Worm (Caenorhabditis elegans) whole organism, L4 larva: ENCODE measurements around the gene sfxn-1.4.

Experiments used
- D1046.2 ChIP-seq: fragments of 200-800 bp; sonication (Bioruptor generic); IDR thresholded peaks from 2 replicates; pipeline ENCODE4 v1.3.6; 2022; ENCODE audit warnings: missing genetic modification characterization, missing compliant biosample characterization
- F10B5.3 ChIP-seq: sonication (generic microtip); optimal IDR thresholded peaks from 2 replicates; lab custom pipeline; 2016; ENCODE audit warnings: mild to moderate bottlenecking, missing genetic modification characterization, missing compliant biosample characterization
- F26F4.8 ChIP-seq: fragments of 200-800 bp; sonication (Bioruptor generic); conservative IDR thresholded peaks from 2 replicates; pipeline ENCODE4 v1.3.6; 2022; ENCODE audit warnings: missing genetic modification characterization, missing compliant biosample characterization
- T26A8.4 ChIP-seq: fragments of 200-800 bp; sonication (Bioruptor generic); IDR thresholded peaks from 2 replicates; pipeline ENCODE4 v1.3.6; 2022; ENCODE audit warnings: missing genetic modification characterization, missing compliant biosample characterization
- Y75B8A.6 ChIP-seq: fragments of 200-800 bp; sonication (Bioruptor generic); IDR thresholded peaks from 2 replicates; pipeline ENCODE4 v1.3.6; 2022; ENCODE audit warnings: missing genetic modification reagents, missing genetic modification characterization, missing compliant biosample characterization
- ZK337.2 ChIP-seq: fragments of 200-800 bp; sonication (Bioruptor generic); IDR thresholded peaks from 2 replicates; pipeline ENCODE4 v1.3.6; 2022; ENCODE audit warnings: missing genetic modification reagents, missing genetic modification characterization, missing compliant biosample characterization
- aha-1 ChIP-seq: fragments of 150-350 bp; peaks from one replicate; lab custom pipeline; 2014; ENCODE audit warnings: missing biosample characterization, missing genetic modification characterization
- attf-4 ChIP-seq: sonication (generic microtip); optimal IDR thresholded peaks from 3 replicates; lab custom pipeline; 2017; ENCODE audit warnings: missing biosample characterization, missing genetic modification characterization
- ceh-62 ChIP-seq: sonication (generic microtip); optimal IDR thresholded peaks from 2 replicates; lab custom pipeline; 2017; ENCODE audit warnings: missing biosample characterization, missing genetic modification characterization
- daf-19 ChIP-seq: fragments of 200-800 bp; sonication (Bioruptor generic); conservative IDR thresholded peaks from 2 replicates; pipeline ENCODE4 v1.3.6; 2022; ENCODE audit warnings: missing genetic modification characterization, missing compliant biosample characterization
- dve-1 ChIP-seq: sonication (generic microtip); optimal IDR thresholded peaks from 2 replicates; lab custom pipeline; 2017; ENCODE audit warnings: antibody characterized with exemption, mild to moderate bottlenecking, missing genetic modification characterization, missing compliant biosample characterization; ENCODE audit not compliant: insufficient read depth
- fkh-10 ChIP-seq: fragments of 150-350 bp; optimal IDR thresholded peaks from 2 replicates; lab custom pipeline; 2014; ENCODE audit warnings: missing biosample characterization, missing genetic modification reagents, missing genetic modification characterization
- gei-8 ChIP-seq: fragments of 200-800 bp; sonication (Bioruptor generic); optimal IDR thresholded peaks from 2 replicates; lab custom pipeline; 2018; ENCODE audit warnings: mild to moderate bottlenecking, missing genetic modification characterization, missing compliant biosample characterization
- hlh-11 ChIP-seq: fragments of 200-800 bp; sonication (Bioruptor generic); optimal IDR thresholded peaks from 2 replicates; lab custom pipeline; 2018; ENCODE audit warnings: mild to moderate bottlenecking, missing genetic modification characterization, missing compliant biosample characterization
- hlh-30 ChIP-seq: sonication (generic microtip); optimal IDR thresholded peaks from 2 replicates; lab custom pipeline; 2017; ENCODE audit warnings: antibody characterized with exemption, mild to moderate bottlenecking, missing genetic modification characterization, missing compliant biosample characterization; ENCODE audit not compliant: insufficient read depth
- lsy-2 ChIP-seq, 2 experiments: fragments of 150-350 bp in 1 of 2; sonication (generic microtip) in 1 of 2; optimal IDR thresholded peaks; 2 replicates each; lab custom pipeline; 2014 to 2017; ENCODE audit warnings: missing biosample characterization in 2 of 2, missing genetic modification characterization in 2 of 2
- madf-5 ChIP-seq, 2 experiments: fragments of 200-800 bp; sonication (Bioruptor generic); IDR thresholded peaks; 2 replicates each; pipeline ENCODE4 v1.3.6; 2022; ENCODE audit warnings: missing compliant biosample characterization in 2 of 2, missing genetic modification characterization in 2 of 2
- madf-9 ChIP-seq: fragments of 200-800 bp; sonication (Bioruptor generic); conservative IDR thresholded peaks from 2 replicates; pipeline ENCODE4 v1.3.6; 2022; ENCODE audit warnings: missing genetic modification reagents, missing genetic modification characterization, missing compliant biosample characterization
- mdl-1 ChIP-seq, 2 experiments: fragments of 150-350 bp in 1 of 2; sonication (generic microtip) in 1 of 2; optimal IDR thresholded peaks; 2 replicates each; lab custom pipeline; 2014 to 2017; ENCODE audit warnings: missing biosample characterization in 2 of 2, missing genetic modification characterization in 2 of 2
- mxl-2 ChIP-seq: fragments of 200-800 bp; sonication (Bioruptor generic); conservative IDR thresholded peaks from 2 replicates; pipeline ENCODE4 v1.3.6; 2022; ENCODE audit warnings: missing genetic modification reagents, missing genetic modification characterization, missing compliant biosample characterization
- mxl-3 ChIP-seq: fragments of 200-800 bp; sonication (Bioruptor generic); optimal IDR thresholded peaks from 2 replicates; lab custom pipeline; 2018; ENCODE audit warnings: mild to moderate bottlenecking, missing genetic modification characterization, missing compliant biosample characterization
- nhr-25 ChIP-seq: sonication (generic microtip); optimal IDR thresholded peaks from 2 replicates; lab custom pipeline; 2017; ENCODE audit warnings: missing genetic modification characterization, mild to moderate bottlenecking, missing compliant biosample characterization, antibody characterized with exemption, moderate library complexity, borderline replicate concordance; ENCODE audit not compliant: insufficient read depth
- nhr-28 ChIP-seq: fragments of 150-350 bp; optimal IDR thresholded peaks from 2 replicates; lab custom pipeline; 2014; ENCODE audit warnings: missing biosample characterization, missing genetic modification characterization
- nhr-48 ChIP-seq: sonication (generic microtip); optimal IDR thresholded peaks from 2 replicates; lab custom pipeline; 2016; ENCODE audit warnings: mild to moderate bottlenecking, missing genetic modification characterization, missing compliant biosample characterization
- nhr-77 ChIP-seq: fragments of 150-350 bp; optimal IDR thresholded peaks from 2 replicates; lab custom pipeline; 2014; ENCODE audit warnings: missing biosample characterization, missing genetic modification characterization
- pqm-1 ChIP-seq: sonication (generic microtip); optimal IDR thresholded peaks from 2 replicates; lab custom pipeline; 2017; ENCODE audit warnings: missing biosample characterization, missing genetic modification characterization
- set-16 ChIP-seq: fragments of 200-800 bp; sonication (Bioruptor generic); IDR thresholded peaks from 2 replicates; pipeline ENCODE4 v1.3.6; 2022; ENCODE audit warnings: missing genetic modification reagents, missing genetic modification characterization, missing compliant biosample characterization
- spr-1 ChIP-seq: sonication (generic microtip); optimal IDR thresholded peaks from 2 replicates; lab custom pipeline; 2016; ENCODE audit warnings: mild to moderate bottlenecking, missing genetic modification characterization, missing compliant biosample characterization
- spr-3 ChIP-seq: fragments of 200-800 bp; sonication (Bioruptor generic); optimal IDR thresholded peaks from 2 replicates; lab custom pipeline; 2018; ENCODE audit warnings: mild to moderate bottlenecking, missing genetic modification characterization, missing compliant biosample characterization
- tra-1 ChIP-seq: fragments of 200-800 bp; sonication (Bioruptor generic); IDR thresholded peaks from 2 replicates; pipeline ENCODE4 v1.3.6; 2022; ENCODE audit warnings: missing genetic modification reagents, missing genetic modification characterization, missing compliant biosample characterization
- unc-130 ChIP-seq: sonication (generic microtip); optimal IDR thresholded peaks from 2 replicates; lab custom pipeline; 2016; ENCODE audit warnings: missing genetic modification reagents, missing genetic modification characterization, missing compliant biosample characterization
- unc-62 ChIP-seq, 3 experiments: fragments of 150-350 bp in 1 of 3; sonication (generic microtip); optimal IDR thresholded peaks in 2 of 3; peaks in 1 of 3; 1 replicate in 1 of 3; 2 replicates in 2 of 3; lab custom pipeline; 2014 to 2017; ENCODE audit warnings: missing biosample characterization in 3 of 3, missing genetic modification characterization in 3 of 3, missing genetic modification reagents in 3 of 3, missing genotype in 1 of 3
- zag-1 ChIP-seq: fragments of 150-350 bp; optimal IDR thresholded peaks from 2 replicates; lab custom pipeline; 2014; ENCODE audit warnings: missing biosample characterization, missing genetic modification characterization
- zfp-2 ChIP-seq: sonication (generic microtip); optimal IDR thresholded peaks from 2 replicates; lab custom pipeline; 2016; ENCODE audit warnings: mild to moderate bottlenecking, missing genetic modification characterization, missing compliant biosample characterization
- zip-2 ChIP-seq: fragments of 150-350 bp; optimal IDR thresholded peaks from 2 replicates; lab custom pipeline; 2014; ENCODE audit warnings: missing biosample characterization, missing genetic modification characterization
- ztf-7 ChIP-seq: fragments of 150-350 bp; optimal IDR thresholded peaks from 2 replicates; lab custom pipeline; 2014; ENCODE audit warnings: missing biosample characterization, missing genetic modification characterization

Gene sfxn-1.4

DNA sequence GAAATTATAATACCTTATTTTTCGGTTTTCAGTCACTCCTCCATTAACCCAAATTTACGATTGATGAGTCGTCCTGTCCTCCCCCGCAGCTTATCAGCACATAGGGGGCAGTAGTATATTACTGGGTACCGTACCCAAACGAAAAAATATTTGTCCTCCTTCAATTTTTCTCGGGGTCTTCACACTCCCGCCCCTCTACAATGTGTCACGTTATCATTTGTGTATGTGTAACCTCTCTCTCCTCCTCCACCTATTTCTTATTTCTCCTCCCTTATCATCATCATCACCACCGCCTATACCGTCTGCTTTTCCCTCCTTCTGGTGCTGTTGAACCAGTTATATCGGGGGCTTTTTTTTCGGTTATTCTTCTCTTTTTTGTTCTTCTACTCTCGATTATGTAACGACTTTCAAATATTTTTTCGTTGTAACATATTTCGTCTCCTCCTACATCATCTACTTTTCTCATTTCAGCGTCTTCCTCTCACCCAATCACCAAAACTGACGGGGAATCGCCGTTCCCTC, 34.7 kb downstream of the sfxn-1.4 start, which contains the start of gene ghi-1 (continued):
- no peak for TF ChIP-seq zip-2
- TF ChIP-seq mxl-3 = peak; percentile 11
- peak in 1 of 2 experiments; percentile 6 for TF ChIP-seq mdl-1 (tag; optimal IDR thresholded peaks at IDR 0.05; lab: Kevin White, UChicago)
- no peak for TF ChIP-seq mxl-2
- TF ChIP-seq set-16 (GFP tag; lab: Robert Waterston, UW) = no peak

DNA sequence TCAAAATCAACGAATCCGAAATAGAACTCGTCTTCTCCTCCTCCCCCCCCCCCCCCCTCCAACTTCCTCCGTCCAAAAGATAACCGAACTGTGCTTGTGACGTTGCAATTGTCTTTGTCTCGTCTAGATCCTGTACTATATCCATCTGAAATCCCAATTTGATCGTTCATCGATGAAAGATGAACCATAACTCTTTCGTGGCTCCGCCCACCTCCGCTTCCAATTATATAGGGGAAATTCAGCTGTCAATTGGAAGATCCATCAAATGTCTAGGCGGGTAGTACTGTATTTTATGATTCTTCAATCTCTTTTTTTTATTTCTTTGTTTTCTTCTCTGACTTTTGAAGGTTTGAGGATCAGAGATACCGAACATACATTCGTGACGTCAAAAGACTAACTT, 35.7 kb downstream of the sfxn-1.4 start:
- TF ChIP-seq unc-62 (GFP tag; optimal IDR thresholded peaks at IDR 0.05 in 1 of 2; lab: Kevin White, UChicago) = peak in 1 of 2 experiments; percentile 53
- no peak for TF ChIP-seq unc-62 (tag; optimal IDR thresholded peaks at IDR 0.05; lab: Kevin White, UChicago)
- no peak for TF ChIP-seq dve-1 (tag; lab: Kevin White, UChicago)
- TF ChIP-seq nhr-48 (tag; lab: Kevin White, UChicago) = peak; percentile 23
- TF ChIP-seq hlh-11 (tag; lab: Kevin White, UChicago) = peak; percentile 16

ce11 chrII:11644535-11644934, 36.5 kb downstream of the sfxn-1.4 start:
- peak in 1 of 2 experiments; percentile 77 for TF ChIP-seq unc-62 (GFP tag; optimal IDR thresholded peaks at IDR 0.05 in 1 of 2; lab: Kevin White, UChicago)
- no peak for TF ChIP-seq unc-62 (tag; optimal IDR thresholded peaks at IDR 0.05; lab: Kevin White, UChicago)
- TF ChIP-seq mdl-1 (tag; optimal IDR thresholded peaks at IDR 0.05; lab: Kevin White, UChicago) = peak in 1 of 2 experiments; percentile 1
- no peak for TF ChIP-seq zfp-2
- peak; percentile 6 for TF ChIP-seq hlh-30 (tag; lab: Kevin White, UChicago)
- TF ChIP-seq, all 104 proteins: peak for 3

- TF ChIP-seq nhr-28 (tag; lab: Kevin White, UChicago) (no peak), hlh-30 (tag; lab: Kevin White, UChicago) (no peak), D1046.2 (no peak), Y75B8A.6 (GFP tag; lab: Robert Waterston, UW) (no peak), mxl-3 (no peak), F26F4.8 (no peak), fkh-10 (GFP tag; lab: Kevin White, UChicago) (no peak), F10B5.3 (tag; lab: Kevin White, UChicago) (no peak), pqm-1 (no peak), spr-1 (tag; lab: Kevin White, UChicago) (no peak), spr-3 (GFP tag; lab: Kevin White, UChicago) (no peak), ztf-7 (tag; lab: Kevin White, UChicago) (no peak), ceh-62 (tag; lab: Kevin White, UChicago) (no peak)
These were observed 38.3 kb downstream of the sfxn-1.4 start for ce11 chrII:11642736-11643135.

DNA sequence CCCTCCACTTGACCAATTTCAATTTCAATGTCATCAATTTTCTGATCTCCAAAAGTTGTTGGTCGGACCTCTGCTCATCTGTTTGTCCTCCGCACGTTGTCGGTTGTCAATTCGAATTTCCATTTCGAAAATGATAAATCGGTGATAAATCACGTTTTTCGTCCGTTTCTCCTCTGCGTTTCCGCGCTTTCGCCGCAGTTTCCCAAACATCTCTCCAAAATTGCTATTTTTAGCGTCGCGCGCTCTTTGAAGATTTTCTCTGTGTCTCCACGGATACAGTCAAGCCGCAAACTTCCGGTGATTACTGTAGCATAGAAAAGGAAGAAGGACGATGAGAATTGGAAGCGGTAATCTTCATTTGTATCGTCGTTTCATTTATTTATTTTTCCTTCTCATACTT, 39.0 kb downstream of the sfxn-1.4 start:
- TF ChIP-seq nhr-48 (tag; lab: Kevin White, UChicago) (peak; percentile 25), ceh-62 (tag; lab: Kevin White, UChicago) (no peak), zip-2 (no peak), tra-1 (GFP tag; lab: Robert Waterston, UW) (0 out of 2 replicates have a peak, but pooled peaks have one; percentile 5), madf-5 (GFP tag; IDR thresholded peaks at IDR 0.05; lab: Robert Waterston, UW) (no peak), hlh-11 (tag; lab: Kevin White, UChicago) (peak; percentile 66), gei-8 (GFP tag; lab: Kevin White, UChicago) (peak; percentile 16), T26A8.4 (GFP tag; lab: Robert Waterston, UW) (no peak), attf-4 (tag; lab: Kevin White, UChicago) (no peak), nhr-25 (tag; lab: Kevin White, UChicago) (no peak), unc-62 (GFP tag; optimal IDR thresholded peaks at IDR 0.05 in 1 of 2; lab: Kevin White, UChicago) (peak in 1 of 2 experiments; percentile 27), unc-62 (tag; optimal IDR thresholded peaks at IDR 0.05; lab: Kevin White, UChicago) (no peak), pqm-1 (no peak), nhr-28 (tag; lab: Kevin White, UChicago) (peak; percentile 59), zag-1 (tag; lab: Kevin White, UChicago) (no peak), hlh-30 (tag; lab: Kevin White, UChicago) (peak; percentile 5), mxl-3 (peak; percentile 53), unc-130 (GFP tag; lab: Kevin White, UChicago) (no peak), aha-1 (peak; percentile 2), daf-19 (no peak), mdl-1 (tag; optimal IDR thresholded peaks at IDR 0.05; lab: Kevin White, UChicago) (peak in 1 of 2 experiments; percentile 62), lsy-2 (tag; optimal IDR thresholded peaks at IDR 0.05; lab: Kevin White, UChicago) (peak in 1 of 2 experiments; percentile 16), madf-9 (GFP tag; lab: Robert Waterston, UW) (no peak), ZK337.2 (GFP tag; lab: Robert Waterston, UW) (no peak), nhr-77 (tag; lab: Kevin White, UChicago) (no peak)
